Fruit fly (Drosophila melanogaster) Kc167 (cell line): Measurements from ENCODE around the gene CG14456.
"Not testable (repeated sequence)": the region's sequence is repeated elsewhere in the genome, so short reads cannot be mapped to it uniquely, and the experiment has no call there.

Source experiments
- Myc ChIP-seq: fragments of >200 bp; optimal IDR thresholded peaks from 2 replicates; lab custom pipeline; 2017; ENCODE audit warnings: missing external identifiers
- Sin3A ChIP-seq: fragments of >200 bp; optimal IDR thresholded peaks from 2 replicates; lab custom pipeline; 2018; ENCODE audit warnings: missing external identifiers
- insv ChIP-seq: fragments of >200 bp; optimal IDR thresholded peaks from 3 replicates; lab custom pipeline; 2018; ENCODE audit warnings: missing external identifiers
- psq ChIP-seq: fragments of >200 bp; optimal IDR thresholded peaks from 2 replicates; lab custom pipeline; 2017; ENCODE audit warnings: missing external identifiers
- ttk ChIP-seq: sonication (Bioruptor generic); optimal IDR thresholded peaks from 2 replicates; lab custom pipeline; 2017; ENCODE audit warnings: missing external identifiers

dm6 chr3L:22696930-22697329, 9.9 kb downstream of the CG14456 start, which contains the start of gene CG32453:
- not testable (repeated sequence) for TF ChIP-seq Myc; ttk (lab: Kevin White, UChicago); psq (lab: Kevin White, UChicago); Sin3A (lab: Kevin White, UChicago); insv
